Worm (Caenorhabditis elegans): Measurements from ENCODE around the gene kbp-3.

- TF ChIP-seq ama-1 (optimal IDR thresholded peaks at IDR 0.05): no peak
- TF ChIP-seq egl-27 (tag; optimal IDR thresholded peaks at IDR 0.05): no peak
- no peak for TF ChIP-seq unc-39 (tag; optimal IDR thresholded peaks at IDR 0.05)
- no peak for TF ChIP-seq mdl-1 (tag; optimal IDR thresholded peaks at IDR 0.05)
- TF ChIP-seq lin-39 (tag; optimal IDR thresholded peaks at IDR 0.05): no peak
- no peak for TF ChIP-seq elt-2 (tag; optimal IDR thresholded peaks at IDR 0.05)
- no peak for TF ChIP-seq ceh-9 (tag; optimal IDR thresholded peaks at IDR 0.05)
- TF ChIP-seq nhr-67 (tag; optimal IDR thresholded peaks at IDR 0.05): no peak
These were observed 12.1 kb downstream of the kbp-3 start, which contains the start of gene acr-20 for ce11 chrII:14377796-14378195.
